Worm (Caenorhabditis elegans) whole organism, L3 larva: ENCODE measurements around the gene H10D18.5.

ENCODE experiments used
- ZK546.5 ChIP-seq: sonication (generic microtip); optimal IDR thresholded peaks from 2 replicates; lab custom pipeline; 2017; ENCODE audit warnings: missing biosample characterization, missing genetic modification characterization
- egl-27 ChIP-seq: sonication (generic microtip); optimal IDR thresholded peaks from 4 replicates; lab custom pipeline; 2017; ENCODE audit warnings: missing biosample characterization, missing genetic modification reagents, missing genetic modification characterization
- snpc-4 ChIP-seq: fragments of 150-350 bp; optimal IDR thresholded peaks from 2 replicates; lab custom pipeline; 2014; ENCODE audit warnings: missing biosample characterization, missing genetic modification characterization
- unc-39 ChIP-seq: sonication (generic microtip); optimal IDR thresholded peaks from 4 replicates; lab custom pipeline; 2017; ENCODE audit warnings: missing biosample characterization, missing genetic modification characterization

DNA sequence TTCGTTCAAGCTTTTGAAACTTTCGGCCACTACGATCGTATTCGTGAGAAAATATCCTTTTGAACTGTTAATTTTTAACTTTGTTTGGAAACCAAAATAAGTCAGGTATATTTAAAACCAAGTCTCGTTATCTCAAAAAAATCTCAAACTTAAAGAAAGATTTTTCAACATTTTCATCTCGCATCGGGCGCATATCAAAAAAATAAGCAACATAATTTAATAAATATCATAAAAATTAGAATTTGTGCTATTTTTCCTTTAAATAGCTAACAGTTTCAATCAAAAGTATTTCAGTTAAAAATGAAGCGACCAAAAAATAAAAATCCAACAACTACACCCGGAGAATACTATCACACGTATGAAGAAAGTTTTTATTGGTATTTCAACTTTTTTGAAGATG lies 25.6 kb downstream of the H10D18.5 start, which contains the start of gene srw-7:
- TF ChIP-seq unc-39, result no peak
- no peak for TF ChIP-seq ZK546.5 (tag; lab: Kevin White, UChicago)
- no peak for TF ChIP-seq snpc-4 (tag; lab: Kevin White, UChicago)
- no peak for TF ChIP-seq egl-27
